Worm (Caenorhabditis elegans) whole organism, L4 larva: ENCODE results near the gene nhr-280.
"Not testable (repeated sequence)": the region's sequence is repeated elsewhere in the genome, so short reads cannot be mapped to it uniquely, and the experiment has no call there.

Experiments used
- fos-1 ChIP-seq: fragments of 150-350 bp; optimal IDR thresholded peaks from 2 replicates; lab custom pipeline; 2014; ENCODE audit warnings: missing biosample characterization, missing genetic modification characterization
- lsy-2 ChIP-seq, 2 experiments: fragments of 150-350 bp in 1 of 2; sonication (generic microtip) in 1 of 2; optimal IDR thresholded peaks; 2 replicates each; lab custom pipeline; 2014 to 2017; ENCODE audit warnings: missing biosample characterization in 2 of 2, missing genetic modification characterization in 2 of 2
- unc-62 ChIP-seq, 3 experiments: fragments of 150-350 bp in 1 of 3; sonication (generic microtip); optimal IDR thresholded peaks in 2 of 3; peaks in 1 of 3; 1 replicate in 1 of 3; 2 replicates in 2 of 3; lab custom pipeline; 2014 to 2017; ENCODE audit warnings: missing biosample characterization in 3 of 3, missing genetic modification characterization in 3 of 3, missing genetic modification reagents in 3 of 3, missing genotype in 1 of 3

DNA sequence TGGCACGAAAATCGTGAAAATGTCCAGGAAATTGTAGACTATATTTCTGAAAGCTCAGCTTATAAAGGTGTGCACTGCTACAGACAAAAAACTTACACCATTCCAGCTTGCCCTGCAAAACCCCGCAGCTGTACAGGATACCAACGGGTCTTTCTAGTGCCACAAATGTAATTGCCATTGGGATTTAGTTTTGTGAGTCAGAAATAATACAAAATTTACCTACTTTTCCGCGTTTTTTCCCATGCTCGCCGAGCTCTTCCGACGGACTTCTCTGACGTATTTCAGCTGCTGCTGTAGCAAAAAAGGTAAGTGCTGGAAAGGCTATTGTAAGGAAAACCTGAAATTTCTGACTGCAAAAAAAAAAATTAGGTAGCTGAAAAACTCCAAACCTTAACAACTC, 33.5 kb downstream of the nhr-280 start, which contains the start of gene C29F9.8:
- TF ChIP-seq lsy-2 (tag; optimal IDR thresholded peaks at IDR 0.05; lab: Kevin White, UChicago); unc-62 (GFP tag; optimal IDR thresholded peaks at IDR 0.05 in 1 of 2; lab: Kevin White, UChicago); unc-62 (tag; optimal IDR thresholded peaks at IDR 0.05; lab: Kevin White, UChicago); fos-1: not testable (repeated sequence)
